Fruit fly (Drosophila melanogaster) whole organism, wandering third instar larva: ENCODE measurements around the gene IP3K2.

Experiments
- CG32264 ChIP-seq: fragments of 200-800 bp; sonication (Bioruptor generic); optimal IDR thresholded peaks from 2 replicates; lab custom pipeline; 2016; ENCODE audit warnings: missing biosample characterization, missing genetic modification characterization
- CG9705 ChIP-seq: fragments of 200-800 bp; sonication (Bioruptor generic); optimal IDR thresholded peaks from 2 replicates; lab custom pipeline; 2018; ENCODE audit warnings: missing biosample characterization, mild to moderate bottlenecking, missing genetic modification characterization
- CrebA ChIP-seq: fragments of 200-800 bp; sonication (Bioruptor generic); optimal IDR thresholded peaks from 2 replicates; lab custom pipeline; 2016; ENCODE audit warnings: missing biosample characterization, mild to moderate bottlenecking, missing genetic modification characterization, borderline replicate concordance
- Dfd ChIP-seq: fragments of >200 bp; optimal IDR thresholded peaks from 2 replicates; lab custom pipeline; 2017; ENCODE audit warnings: missing biosample characterization, missing genetic modification characterization
- GATAd ChIP-seq: sonication (Bioruptor generic); optimal IDR thresholded peaks from 2 replicates; lab custom pipeline; 2016; ENCODE audit warnings: missing biosample characterization, missing genetic modification characterization
- HLH106 ChIP-seq: fragments of 200-800 bp; optimal IDR thresholded peaks from 3 replicates; lab custom pipeline; 2019; ENCODE audit warnings: missing biosample characterization, mild to moderate bottlenecking, missing genetic modification characterization, moderate library complexity
- Hnf4 ChIP-seq: fragments of 200-800 bp; sonication (Bioruptor generic); optimal IDR thresholded peaks from 2 replicates; lab custom pipeline; 2016; ENCODE audit warnings: missing biosample characterization, mild to moderate bottlenecking, missing genetic modification characterization
- Hr78 ChIP-seq: fragments of >200 bp; optimal IDR thresholded peaks from 2 replicates; lab custom pipeline; 2017; ENCODE audit warnings: missing biosample characterization, missing genetic modification characterization
- Hr83 ChIP-seq: fragments of 200-300 bp; sonication (Bioruptor generic); optimal IDR thresholded peaks from 2 replicates; lab custom pipeline; 2016; ENCODE audit warnings: missing biosample characterization, mild to moderate bottlenecking, missing genetic modification characterization, moderate library complexity; ENCODE audit not compliant: poor library complexity, severe bottlenecking
- Jra ChIP-seq: sonication (Bioruptor generic); optimal IDR thresholded peaks from 2 replicates; lab custom pipeline; 2016; ENCODE audit warnings: missing biosample characterization, missing genetic modification characterization
- Mio ChIP-seq: sonication (Bioruptor generic); optimal IDR thresholded peaks from 2 replicates; lab custom pipeline; 2016; ENCODE audit warnings: missing biosample characterization, missing genetic modification characterization
- Myc ChIP-seq: fragments of >200 bp; optimal IDR thresholded peaks from 2 replicates; lab custom pipeline; 2017
- N ChIP-seq: fragments of >200 bp; optimal IDR thresholded peaks from 2 replicates; lab custom pipeline; 2018; ENCODE audit warnings: missing biosample characterization, missing external identifiers, missing genetic modification characterization
- OdsH ChIP-seq: fragments of 200-800 bp; sonication (Bioruptor generic); optimal IDR thresholded peaks from 2 replicates; lab custom pipeline; 2016; ENCODE audit warnings: missing biosample characterization, mild to moderate bottlenecking, missing genetic modification characterization
- Rel ChIP-seq, 2 experiments: fragments of 200-800 bp; sonication (Bioruptor generic) in 1 of 2; optimal IDR thresholded peaks; 2 replicates in 1 of 2; 3 replicates in 1 of 2; lab custom pipeline; 2016 to 2019; ENCODE audit warnings: mild to moderate bottlenecking in 2 of 2, missing biosample characterization in 2 of 2, missing genetic modification characterization in 2 of 2, moderate library complexity in 1 of 2
- Sp1 ChIP-seq: fragments of 200-800 bp; sonication (Bioruptor generic); optimal IDR thresholded peaks from 3 replicates; lab custom pipeline; 2019; ENCODE audit warnings: missing biosample characterization, mild to moderate bottlenecking, missing genetic modification characterization, moderate library complexity
- br ChIP-seq: fragments of 200-800 bp; sonication (Bioruptor generic); optimal IDR thresholded peaks from 2 replicates; lab custom pipeline; 2016; ENCODE audit warnings: missing biosample characterization, missing genetic modification characterization
- brk ChIP-seq: fragments of 200-800 bp; sonication (Bioruptor generic); optimal IDR thresholded peaks from 2 replicates; lab custom pipeline; 2016; ENCODE audit warnings: missing biosample characterization, mild to moderate bottlenecking, missing genetic modification characterization
- dl ChIP-seq, 2 experiments: fragments of 175-275, 200-275 bp in 1 of 2; fragments of 200-275 bp in 1 of 2; sonication (Bioruptor generic); optimal IDR thresholded peaks; lab custom pipeline; 2018; ENCODE audit warnings: mild to moderate bottlenecking in 2 of 2, missing biosample characterization in 2 of 2, missing genetic modification characterization in 2 of 2, moderate library complexity in 2 of 2; ENCODE audit not compliant: partially characterized antibody in 2 of 2, insufficient read depth in 1 of 2
- dmrt93B ChIP-seq: fragments of 200-800 bp; sonication (Bioruptor generic); optimal IDR thresholded peaks from 2 replicates; lab custom pipeline; 2018; ENCODE audit warnings: missing biosample characterization, mild to moderate bottlenecking, missing genetic modification characterization
- dsf ChIP-seq: sonication (Bioruptor generic); optimal IDR thresholded peaks from 2 replicates; lab custom pipeline; 2016; ENCODE audit warnings: missing biosample characterization, missing genetic modification characterization, borderline replicate concordance
- foxo ChIP-seq, 2 experiments: fragments of 200-800 bp; sonication (Bioruptor generic); optimal IDR thresholded peaks; 2 replicates in 1 of 2; 3 replicates in 1 of 2; lab custom pipeline; 2016 to 2017; ENCODE audit warnings: missing biosample characterization in 2 of 2, missing genetic modification characterization in 2 of 2
- fru ChIP-seq: fragments of 200-800 bp; sonication (Bioruptor generic); optimal IDR thresholded peaks from 3 replicates; lab custom pipeline; 2016; ENCODE audit warnings: missing biosample characterization, mild to moderate bottlenecking, missing genetic modification characterization
- h ChIP-seq: fragments of 200-800 bp; sonication (Bioruptor generic); optimal IDR thresholded peaks from 3 replicates; lab custom pipeline; 2016; ENCODE audit warnings: missing biosample characterization, mild to moderate bottlenecking, missing genetic modification characterization
- jim ChIP-seq: fragments of 175-275, 200-325 bp; sonication (Bioruptor generic); optimal IDR thresholded peaks from 2 replicates; lab custom pipeline; 2016; ENCODE audit warnings: missing biosample characterization, mild to moderate bottlenecking, missing genetic modification characterization
- lola ChIP-seq: fragments of >200 bp; optimal IDR thresholded peaks from 2 replicates; lab custom pipeline; 2017; ENCODE audit warnings: missing biosample characterization, missing genetic modification characterization
- pan ChIP-seq: fragments of >200 bp; optimal IDR thresholded peaks from 2 replicates; lab custom pipeline; 2017
- psq ChIP-seq: fragments of 200-800 bp; sonication (Bioruptor generic); optimal IDR thresholded peaks from 3 replicates; lab custom pipeline; 2017; ENCODE audit warnings: missing biosample characterization, mild to moderate bottlenecking, missing genetic modification characterization, moderate library complexity
- rgr ChIP-seq: fragments of 200-800 bp; sonication (Bioruptor generic); optimal IDR thresholded peaks from 3 replicates; lab custom pipeline; 2016; ENCODE audit warnings: missing biosample characterization, mild to moderate bottlenecking, missing genetic modification characterization
- sage ChIP-seq: fragments of 200-800 bp; sonication (Bioruptor generic); optimal IDR thresholded peaks from 2 replicates; lab custom pipeline; 2016; ENCODE audit warnings: missing biosample characterization, mild to moderate bottlenecking, missing genetic modification characterization
- sv ChIP-seq: fragments of 200-800 bp; sonication (Bioruptor generic); optimal IDR thresholded peaks from 3 replicates; lab custom pipeline; 2016; ENCODE audit warnings: missing biosample characterization, missing genetic modification characterization
- tai ChIP-seq: sonication (Bioruptor generic); optimal IDR thresholded peaks from 2 replicates; lab custom pipeline; 2016; ENCODE audit warnings: missing biosample characterization, missing genetic modification characterization
- usp ChIP-seq: fragments of >200 bp; optimal IDR thresholded peaks from 2 replicates; lab custom pipeline; 2017; ENCODE audit warnings: missing biosample characterization, missing genetic modification characterization

Gene IP3K2

dm6 chrX:13337454-13337853 lies 34.0 kb downstream of the IP3K2 start, which contains the start of gene RpS15Aa:
RpS15Aa (minus strand) TSS chrX:13337705.
- TF ChIP-seq CG9705 (peak; percentile 85), foxo (GFP tag; optimal IDR thresholded peaks at IDR 0.05; lab: Kevin White, UChicago) (peak in 1 of 2 experiments; percentile 65), brk (GFP tag; lab: Kevin White, UChicago) (no peak), Sp1 (peak; percentile 78), Rel (GFP tag; optimal IDR thresholded peaks at IDR 0.05; lab: Kevin White, UChicago) (no peak), Rel (tag; optimal IDR thresholded peaks at IDR 0.05; lab: Kevin White, UChicago) (peak; percentile 57), HLH106 (tag; lab: Kevin White, UChicago) (peak; percentile 70), CG32264 (GFP tag; lab: Kevin White, UChicago) (no peak), Jra (peak; percentile 6), fru (GFP tag; lab: Kevin White, UChicago) (peak; percentile 47), Dfd (GFP tag; lab: Kevin White, UChicago) (no peak), Myc (lab: Kevin White, UChicago) (no peak), Hr78 (no peak), h (peak; percentile 47), Mio (GFP tag; lab: Kevin White, UChicago) (peak; percentile 25), sv (GFP tag; lab: Kevin White, UChicago) (peak; percentile 65), br (GFP tag; lab: Kevin White, UChicago) (peak; percentile 54), dmrt93B (peak; percentile 87), usp (GFP tag; lab: Kevin White, UChicago) (no peak), dsf (GFP tag; lab: Kevin White, UChicago) (no peak), Hnf4 (GFP tag; lab: Kevin White, UChicago) (peak; percentile 37), rgr (GFP tag; lab: Kevin White, UChicago) (peak; percentile 73), OdsH (GFP tag; lab: Kevin White, UChicago) (peak; percentile 24), Hr83 (GFP tag; lab: Kevin White, UChicago) (peak; percentile 89)

DNA sequence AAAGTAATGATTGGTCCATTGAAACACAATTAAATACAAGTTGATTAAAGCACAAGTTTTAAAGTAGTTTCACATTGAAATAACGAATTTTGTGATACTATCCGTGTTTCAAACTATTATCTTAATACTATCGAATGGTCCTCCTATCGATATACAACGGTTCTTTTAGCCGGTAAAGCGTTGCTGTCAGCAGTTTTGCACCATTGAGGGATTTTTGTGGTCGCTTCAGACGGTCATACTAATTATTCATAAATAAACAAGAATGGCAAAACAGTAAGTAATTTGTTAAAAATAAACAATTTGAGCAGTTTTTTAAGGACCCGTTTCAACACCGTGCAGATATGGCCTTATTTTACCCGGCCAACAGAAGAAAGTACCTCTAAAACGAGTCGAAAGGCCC lies 34.7 kb downstream of the IP3K2 start, which contains the start of gene CG15747:
Gene CG15747 (plus strand): TSS at position 206 of the 400 bp plus-strand sequence.
- TF ChIP-seq fru (GFP tag; lab: Kevin White, UChicago) (no peak), GATAd (no peak), tai (no peak), br (GFP tag; lab: Kevin White, UChicago) (no peak), rgr (GFP tag; lab: Kevin White, UChicago) (no peak), lola (no peak), sv (GFP tag; lab: Kevin White, UChicago) (no peak), OdsH (GFP tag; lab: Kevin White, UChicago) (no peak), Hr83 (GFP tag; lab: Kevin White, UChicago) (no peak), usp (GFP tag; lab: Kevin White, UChicago) (no peak), Rel (GFP tag; optimal IDR thresholded peaks at IDR 0.05; lab: Kevin White, UChicago) (no peak), Rel (tag; optimal IDR thresholded peaks at IDR 0.05; lab: Kevin White, UChicago) (no peak), jim (no peak), sage (GFP tag; lab: Kevin White, UChicago) (no peak), psq (no peak)
- TF ChIP-seq, all 38 proteins: peak for 0

DNA sequence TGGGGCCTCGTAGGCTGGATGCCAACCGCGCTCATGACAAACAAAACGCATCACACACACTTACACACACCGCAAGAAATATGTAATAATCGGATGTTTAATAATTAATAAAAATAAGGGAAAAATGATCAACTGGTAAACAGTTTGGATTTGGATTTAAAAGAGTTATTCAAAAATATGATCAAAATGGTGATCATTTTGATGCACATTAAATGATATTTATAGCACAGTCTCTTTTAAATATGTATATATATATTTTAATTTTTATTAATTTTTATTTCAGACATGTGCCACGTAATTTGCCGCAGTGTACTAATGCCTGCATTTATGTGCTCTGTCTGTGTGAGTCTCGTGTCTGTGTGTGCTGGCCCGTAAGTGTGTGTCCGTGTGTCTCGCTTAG lies 41.9 kb downstream of the IP3K2 start:
- peak; percentile 26 for TF ChIP-seq Sp1
- no peak for TF ChIP-seq rgr (GFP tag; lab: Kevin White, UChicago)
- TF ChIP-seq jim = no peak
- peak; percentile 43 for TF ChIP-seq HLH106 (tag; lab: Kevin White, UChicago)
- no peak for TF ChIP-seq dsf (GFP tag; lab: Kevin White, UChicago)
- peak in 1 of 2 experiments; percentile 13 for TF ChIP-seq foxo (GFP tag; optimal IDR thresholded peaks at IDR 0.05; lab: Kevin White, UChicago)
- no peak for TF ChIP-seq CrebA (GFP tag; lab: Kevin White, UChicago)
- no peak for TF ChIP-seq Jra
- no peak for TF ChIP-seq Hr78
- TF ChIP-seq br (GFP tag; lab: Kevin White, UChicago) = no peak
- TF ChIP-seq psq = no peak
- TF ChIP-seq N (GFP tag; lab: Kevin White, UChicago) = no peak
- TF ChIP-seq Mio (GFP tag; lab: Kevin White, UChicago) = no peak
- no peak for TF ChIP-seq dl (GFP tag; optimal IDR thresholded peaks at IDR 0.05; lab: Kevin White, UChicago; ENCODE audit: insufficient read depth in 1 of 2, partially characterized antibody in 2 of 2)
- no peak for TF ChIP-seq Myc (lab: Kevin White, UChicago)
- no peak for TF ChIP-seq Hnf4 (GFP tag; lab: Kevin White, UChicago)

- TF ChIP-seq Mio (GFP tag; lab: Kevin White, UChicago) (no peak), brk (GFP tag; lab: Kevin White, UChicago) (no peak), pan (lab: Kevin White, UChicago) (no peak), h (no peak)
These were observed 43.6 kb downstream of the IP3K2 start for dm6 chrX:13346998-13347397.
